Worm (Caenorhabditis elegans): Measurements from ENCODE around the gene rpl-6.

The rpl-6 gene

ce11 chrIII:7161055-7161454 lies 47.2 kb upstream of the rpl-6 start, which contains the start of gene rnp-7:
rnp-7 (minus strand) TSS chrIII:7161155.
- TF ChIP-seq fkh-10 (GFP tag; optimal IDR thresholded peaks at IDR 0.05): no peak
- no peak for TF ChIP-seq spr-3 (GFP tag; optimal IDR thresholded peaks at IDR 0.05)
- TF ChIP-seq Y75B8A.6 (GFP tag; IDR thresholded peaks at IDR 0.05): no peak
- TF ChIP-seq rbr-2 (tag; optimal IDR thresholded peaks at IDR 0.05): no peak
- no peak for TF ChIP-seq F10B5.3 (tag; optimal IDR thresholded peaks at IDR 0.05)
- TF ChIP-seq mes-2 (tag; optimal IDR thresholded peaks at IDR 0.05; ENCODE audit: poor library complexity, severe bottlenecking): no peak
- no peak for TF ChIP-seq ZK337.2 (GFP tag; IDR thresholded peaks at IDR 0.05)
- no peak for TF ChIP-seq dmd-8 (GFP tag; IDR thresholded peaks at IDR 0.05)
- TF ChIP-seq zag-1 (tag; optimal IDR thresholded peaks at IDR 0.05): no peak
- TF ChIP-seq lsy-2 (tag; optimal IDR thresholded peaks at IDR 0.05): no peak
- no peak for TF ChIP-seq nhr-11 (tag; optimal IDR thresholded peaks at IDR 0.05)
- no peak for TF ChIP-seq nhr-237 (tag; optimal IDR thresholded peaks at IDR 0.05)
- TF ChIP-seq nhr-25 (tag; optimal IDR thresholded peaks at IDR 0.05; ENCODE audit: borderline replicate concordance, insufficient read depth): no peak
- no peak for TF ChIP-seq T26A8.4 (GFP tag; IDR thresholded peaks at IDR 0.05)
- no peak for TF ChIP-seq nhr-77 (tag; optimal IDR thresholded peaks at IDR 0.05)
- TF ChIP-seq lin-15B (tag; optimal IDR thresholded peaks at IDR 0.05): no peak
- TF ChIP-seq set-16 (GFP tag; IDR thresholded peaks at IDR 0.05): no peak

ce11 chrIII:7162065-7162762 lies 46.0 kb upstream of the rpl-6 start, which contains the start of the genes syf-2 and K04G7.1:
syf-2 (minus strand) TSS chrIII:7162115.
K04G7.1 (plus strand) TSS chrIII:7162712.
- no peak for TF ChIP-seq nhr-237 (tag; optimal IDR thresholded peaks at IDR 0.05)
- no peak for TF ChIP-seq ceh-62 (tag; optimal IDR thresholded peaks at IDR 0.05)
- peak; percentile 48 for TF ChIP-seq nhr-102 (tag; optimal IDR thresholded peaks at IDR 0.05)
- TF ChIP-seq daf-12 (tag; optimal IDR thresholded peaks at IDR 0.05): no peak
- TF ChIP-seq mxl-2 (GFP tag; conservative IDR thresholded peaks at IDR 0.05): no peak
- peak; percentile 91 for TF ChIP-seq hlh-11 (tag; optimal IDR thresholded peaks at IDR 0.05)
- TF ChIP-seq tra-1 (GFP tag; IDR thresholded peaks at IDR 0.05): 0 out of 2 replicates have a peak, but pooled peaks have one; percentile 57
- peak; percentile 2 for TF ChIP-seq zag-1 (tag; optimal IDR thresholded peaks at IDR 0.05)
- TF ChIP-seq zfp-3 (GFP tag; conservative IDR thresholded peaks at IDR 0.05): peak; percentile 81
- TF ChIP-seq F10B5.3 (tag; optimal IDR thresholded peaks at IDR 0.05): no peak
- TF ChIP-seq zip-11 (GFP tag; IDR thresholded peaks at IDR 0.05): no peak
- TF ChIP-seq unc-39 (tag; optimal IDR thresholded peaks at IDR 0.05): no peak
- TF ChIP-seq madf-5 (GFP tag; IDR thresholded peaks at IDR 0.05): no peak
- peak; percentile 66; the same call in 1 of the 2 replicates for TF ChIP-seq ceh-20 (GFP tag; IDR thresholded peaks at IDR 0.05)
- peak; percentile 16 for TF ChIP-seq duxl-1 (tag; optimal IDR thresholded peaks at IDR 0.05; ENCODE audit: poor library complexity)
- TF ChIP-seq lim-7 (GFP tag; IDR thresholded peaks at IDR 0.05): no peak
- no peak for TF ChIP-seq spr-3 (GFP tag; optimal IDR thresholded peaks at IDR 0.05)
- peak; percentile 53; the same call in 1 of the 2 replicates for TF ChIP-seq ctbp-1 (GFP tag; IDR thresholded peaks at IDR 0.05)
- peak; percentile 77 for TF ChIP-seq dmd-9 (GFP tag; IDR thresholded peaks at IDR 0.05)
- TF ChIP-seq dve-1 (tag; optimal IDR thresholded peaks at IDR 0.05; ENCODE audit: insufficient read depth): peak; percentile 90
- TF ChIP-seq dpl-1 (GFP tag; optimal IDR thresholded peaks at IDR 0.05): peak; percentile 95
- TF ChIP-seq lsy-2 (tag; optimal IDR thresholded peaks at IDR 0.05): peak; percentile 47 to 96
- TF ChIP-seq egl-27 (tag; optimal IDR thresholded peaks at IDR 0.05): no peak
- no peak for TF ChIP-seq gei-8 (GFP tag; optimal IDR thresholded peaks at IDR 0.05)
- peak; percentile 67; the same call in 1 of the 2 replicates for TF ChIP-seq egl-43 (GFP tag; IDR thresholded peaks at IDR 0.05)
- TF ChIP-seq rbr-2 (tag; optimal IDR thresholded peaks at IDR 0.05): peak; percentile 87
- TF ChIP-seq lir-3 (tag; optimal IDR thresholded peaks at IDR 0.05): no peak
- TF ChIP-seq hlh-30 (tag; optimal IDR thresholded peaks at IDR 0.05; ENCODE audit: insufficient read depth): peak; percentile 94
- TF ChIP-seq daf-8 (GFP tag; IDR thresholded peaks at IDR 0.05): no peak
- TF ChIP-seq hif-1 (tag; optimal IDR thresholded peaks at IDR 0.05): peak in 1 of 2 experiments; percentile 79
- no peak for TF ChIP-seq ceh-28 (tag; optimal IDR thresholded peaks at IDR 0.05)
- no peak for TF ChIP-seq nhr-76 (tag; optimal IDR thresholded peaks at IDR 0.05)
- no peak for TF ChIP-seq F26F4.8 (GFP tag; conservative IDR thresholded peaks at IDR 0.05)
- no peak for TF ChIP-seq lin-39 (tag; optimal IDR thresholded peaks at IDR 0.05)
- TF ChIP-seq nhr-41 (GFP tag; IDR thresholded peaks at IDR 0.05): no peak
- no peak for TF ChIP-seq fos-1 (tag; optimal IDR thresholded peaks at IDR 0.05)
- TF ChIP-seq aly-2 (tag; optimal IDR thresholded peaks at IDR 0.05): no peak
